Worm (Caenorhabditis elegans) whole organism, young adult: ENCODE data around the gene cah-3.
"Not testable (repeated sequence)": the region's sequence is repeated elsewhere in the genome, so short reads cannot be mapped to it uniquely, and the experiment has no call there.

Source experiments
- B0261.1 ChIP-seq: sonication (generic microtip); optimal IDR thresholded peaks from 2 replicates; lab custom pipeline; 2016; ENCODE audit warnings: mild to moderate bottlenecking, missing genetic modification characterization, moderate library complexity, missing compliant biosample characterization
- D2030.7 ChIP-seq: fragments of 200-800 bp; sonication (Bioruptor generic); IDR thresholded peaks from 2 replicates; pipeline ENCODE4 v1.3.6; 2022; ENCODE audit warnings: missing genetic modification reagents, missing genetic modification characterization, missing compliant biosample characterization
- F39B2.1 ChIP-seq: fragments of 200-800 bp; sonication (Bioruptor generic); IDR thresholded peaks from 2 replicates; pipeline ENCODE4 v1.3.6; 2022; ENCODE audit warnings: missing genetic modification reagents, missing genetic modification characterization, missing compliant biosample characterization
- F52B5.7 ChIP-seq: sonication (generic microtip); optimal IDR thresholded peaks from 2 replicates; lab custom pipeline; 2016; ENCODE audit warnings: mild to moderate bottlenecking, missing genetic modification characterization, missing compliant biosample characterization
- F57A8.1 ChIP-seq: fragments of 200-800 bp; sonication (Bioruptor generic); optimal IDR thresholded peaks from 2 replicates; lab custom pipeline; 2018; ENCODE audit warnings: mild to moderate bottlenecking, missing genetic modification characterization, moderate library complexity, missing compliant biosample characterization
- Y56A3A.18 ChIP-seq: fragments of 200-800 bp; sonication (Bioruptor generic); IDR thresholded peaks from 2 replicates; pipeline ENCODE4 v1.3.6; 2022; ENCODE audit warnings: missing genetic modification reagents, missing genetic modification characterization, missing compliant biosample characterization
- Y95B8A.8 ChIP-seq: fragments of 200-800 bp; sonication (Bioruptor generic); IDR thresholded peaks from 2 replicates; pipeline ENCODE4 v1.3.6; 2022; ENCODE audit warnings: missing genetic modification reagents, missing genetic modification characterization, missing compliant biosample characterization
- ama-1 ChIP-seq, 3 experiments: fragments of 150-350 bp in 1 of 3; sonication (generic microtip) in 2 of 3; optimal IDR thresholded peaks; 2 replicates each; lab custom pipeline; 2014 to 2018; ENCODE audit warnings: missing biosample characterization in 2 of 3, missing genetic modification characterization in 2 of 3, missing genetic modification reagents in 2 of 3
- aptf-2 ChIP-seq: fragments of 200-800 bp; sonication (Bioruptor generic); conservative IDR thresholded peaks from 2 replicates; pipeline ENCODE4 v1.3.6; 2022; ENCODE audit warnings: missing genetic modification reagents, missing genetic modification characterization, missing compliant biosample characterization
- aptf-3 ChIP-seq: fragments of 200-800 bp; sonication (Bioruptor generic); IDR thresholded peaks from 2 replicates; pipeline ENCODE4 v1.3.6; 2022; ENCODE audit warnings: missing genetic modification characterization, missing compliant biosample characterization
- bed-2 ChIP-seq: fragments of 200-800 bp; sonication (Bioruptor generic); IDR thresholded peaks from 2 replicates; pipeline ENCODE4 v1.3.6; 2022; ENCODE audit warnings: missing genetic modification reagents, missing genetic modification characterization, missing compliant biosample characterization
- ceh-91 ChIP-seq: fragments of 200-800 bp; sonication (Bioruptor generic); IDR thresholded peaks from 2 replicates; pipeline ENCODE4 v1.3.6; 2022; ENCODE audit warnings: missing genetic modification reagents, missing genetic modification characterization, missing compliant biosample characterization
- chd-7 ChIP-seq: sonication (generic microtip); optimal IDR thresholded peaks from 2 replicates; lab custom pipeline; 2016; ENCODE audit warnings: mild to moderate bottlenecking, missing genetic modification characterization, moderate library complexity, missing compliant biosample characterization
- dox-1 ChIP-seq: fragments of 200-800 bp; sonication (Bioruptor generic); IDR thresholded peaks from 2 replicates; pipeline ENCODE4 v1.3.6; 2022; ENCODE audit warnings: missing genetic modification reagents, missing genetic modification characterization, missing compliant biosample characterization
- egl-18 ChIP-seq: fragments of 200-800 bp; sonication (Bioruptor generic); IDR thresholded peaks from 2 replicates; pipeline ENCODE4 v1.3.6; 2022; ENCODE audit warnings: missing genetic modification reagents, missing genetic modification characterization, missing compliant biosample characterization
- gei-17 ChIP-seq: fragments of 200-800 bp; sonication (Bioruptor generic); optimal IDR thresholded peaks from 2 replicates; lab custom pipeline; 2018; ENCODE audit warnings: mild to moderate bottlenecking, missing genetic modification characterization, missing compliant biosample characterization
- let-607 ChIP-seq, 2 experiments: fragments of 200-800 bp in 1 of 2; sonication (Bioruptor generic) in 1 of 2; sonication (generic microtip) in 1 of 2; optimal IDR thresholded peaks; 2 replicates each; lab custom pipeline; 2016 to 2018; ENCODE audit warnings: mild to moderate bottlenecking in 2 of 2, missing compliant biosample characterization in 2 of 2, missing genetic modification characterization in 2 of 2, moderate library complexity in 2 of 2, missing genotype in 1 of 2
- lin-35 ChIP-seq, 3 experiments: fragments of 150-350 bp in 2 of 3; sonication (generic microtip) in 1 of 3; optimal IDR thresholded peaks; 2 replicates each; lab custom pipeline; 2014 to 2018; ENCODE audit warnings: missing biosample characterization in 3 of 3, missing genetic modification characterization in 3 of 3, missing genetic modification reagents in 3 of 3
- madf-3 ChIP-seq: fragments of 200-800 bp; sonication (Bioruptor generic); IDR thresholded peaks from 2 replicates; pipeline ENCODE4 v1.3.6; 2022; ENCODE audit warnings: missing genetic modification reagents, missing genetic modification characterization, missing compliant biosample characterization
- madf-6 ChIP-seq: fragments of 200-800 bp; sonication (Bioruptor generic); IDR thresholded peaks from 2 replicates; pipeline ENCODE4 v1.3.6; 2022; ENCODE audit warnings: missing genetic modification reagents, missing genetic modification characterization, missing compliant biosample characterization
- nhr-90 ChIP-seq: sonication (generic microtip); optimal IDR thresholded peaks from 2 replicates; lab custom pipeline; 2016; ENCODE audit warnings: missing genotype, mild to moderate bottlenecking, missing genetic modification characterization, missing compliant biosample characterization
- pbrm-1 ChIP-seq: fragments of 200-800 bp; sonication (Bioruptor generic); IDR thresholded peaks from 2 replicates; pipeline ENCODE4 v1.3.6; 2022; ENCODE audit warnings: missing genetic modification reagents, missing genetic modification characterization, missing compliant biosample characterization
- rec-8 ChIP-seq, 2 experiments: sonication (generic microtip); optimal IDR thresholded peaks; 2 replicates each; lab custom pipeline; 2016; ENCODE audit warnings: mild to moderate bottlenecking in 2 of 2, missing genetic modification characterization in 2 of 2, missing genetic modification reagents in 2 of 2, missing genotype in 2 of 2, missing biosample characterization in 1 of 2, missing compliant biosample characterization in 1 of 2, moderate library complexity in 1 of 2
- rpc-1 ChIP-seq, 2 experiments: fragments of 150-350 bp in 1 of 2; sonication (generic microtip) in 1 of 2; optimal IDR thresholded peaks; 2 replicates each; lab custom pipeline; 2014 to 2018; ENCODE audit warnings: missing biosample characterization in 1 of 2, missing genetic modification characterization in 1 of 2, missing genetic modification reagents in 1 of 2, missing genotype in 1 of 2
- sea-2 ChIP-seq: fragments of 200-800 bp; sonication (Bioruptor generic); IDR thresholded peaks from 2 replicates; pipeline ENCODE4 v1.3.6; 2022; ENCODE audit warnings: missing genetic modification characterization, missing compliant biosample characterization
- snpc-4 ChIP-seq, 5 experiments: fragments of 150-350 bp in 1 of 5; sonication (generic microtip) in 4 of 5; optimal IDR thresholded peaks; 2 replicates each; lab custom pipeline; 2014 to 2018; ENCODE audit warnings: missing genetic modification characterization in 5 of 5, missing biosample characterization in 3 of 5, antibody characterized with exemption in 2 of 5, mild to moderate bottlenecking in 2 of 5, missing compliant biosample characterization in 2 of 5, missing genotype in 2 of 5, moderate library complexity in 2 of 5, missing genetic modification reagents in 1 of 5
- sptf-2 ChIP-seq: fragments of 200-800 bp; sonication (Bioruptor generic); optimal IDR thresholded peaks from 2 replicates; lab custom pipeline; 2018; ENCODE audit warnings: mild to moderate bottlenecking, missing genetic modification characterization, missing compliant biosample characterization
- tbp1 ChIP-seq: fragments of 200-800 bp; sonication (Bioruptor generic); optimal IDR thresholded peaks from 2 replicates; lab custom pipeline; 2018; ENCODE audit warnings: mild to moderate bottlenecking, missing genetic modification characterization, missing compliant biosample characterization
- tbx-9 ChIP-seq: sonication (generic microtip); optimal IDR thresholded peaks from 2 replicates; lab custom pipeline; 2016; ENCODE audit warnings: borderline replicate concordance, missing genetic modification characterization, inconsistent platforms, missing compliant biosample characterization
- zfh-2 ChIP-seq: fragments of 200-800 bp; sonication (Bioruptor generic); conservative IDR thresholded peaks from 2 replicates; pipeline ENCODE4 v1.3.6; 2022; ENCODE audit warnings: missing genetic modification reagents, missing genetic modification characterization, missing compliant biosample characterization
- ztf-6 ChIP-seq: fragments of 200-800 bp; sonication (Bioruptor generic); IDR thresholded peaks from 2 replicates; pipeline ENCODE4 v1.3.6; 2022; ENCODE audit warnings: missing genetic modification reagents, missing genetic modification characterization, missing compliant biosample characterization

The cah-3 gene

ce11 chrX:16521722-16522121, 34.4 kb downstream of the cah-3 start:
- TF ChIP-seq sea-2 (GFP tag; lab: Robert Waterston, UW) (no peak), ama-1 (optimal IDR thresholded peaks at IDR 0.05; lab: Kevin White, UChicago) (no peak), ama-1 (GFP tag; optimal IDR thresholded peaks at IDR 0.05; lab: Kevin White, UChicago) (no peak), gei-17 (no peak), F57A8.1 (GFP tag; lab: Kevin White, UChicago) (no peak), let-607 (tag; optimal IDR thresholded peaks at IDR 0.05; lab: Kevin White, UChicago) (no peak)

DNA sequence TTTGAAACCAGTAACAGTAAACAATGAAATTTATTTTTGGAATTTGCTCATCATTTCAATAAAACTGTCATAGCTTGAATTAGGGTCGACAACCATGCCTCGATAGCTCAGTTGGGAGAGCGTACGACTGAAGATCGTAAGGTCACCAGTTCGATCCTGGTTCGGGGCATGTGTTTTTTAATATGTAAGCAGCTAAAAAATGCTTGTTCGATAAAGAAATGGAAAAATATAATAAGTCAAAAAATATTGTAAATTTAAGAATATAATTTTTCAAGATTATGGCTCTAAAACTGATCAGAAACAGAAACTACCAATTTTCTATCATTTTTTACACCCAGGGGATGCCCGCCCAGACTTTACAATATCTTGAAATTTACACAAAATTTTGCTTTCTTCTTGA, 36.5 kb downstream of the cah-3 start:
- TF ChIP-seq pbrm-1 (GFP tag; lab: Robert Waterston, UW) (0 out of 2 replicates have a peak, but pooled peaks have one; percentile 19), dox-1 (GFP tag; lab: Robert Waterston, UW) (0 out of 2 replicates have a peak, but pooled peaks have one; percentile 13), rpc-1 (optimal IDR thresholded peaks at IDR 0.05; lab: Kevin White, UChicago) (peak; percentile 50), rpc-1 (tag; optimal IDR thresholded peaks at IDR 0.05; lab: Kevin White, UChicago) (peak; percentile 67), B0261.1 (tag; lab: Kevin White, UChicago) (peak; percentile 41), D2030.7 (GFP tag; lab: Robert Waterston, UW) (peak; percentile 71), tbp1 (peak; percentile 73), snpc-4 (tag; optimal IDR thresholded peaks at IDR 0.05; lab: Kevin White, UChicago) (peak in 1 of 4 experiments; percentile 27)
- TF ChIP-seq snpc-4 (GFP tag; optimal IDR thresholded peaks at IDR 0.05; lab: Kevin White, UChicago), result not testable (repeated sequence)

DNA sequence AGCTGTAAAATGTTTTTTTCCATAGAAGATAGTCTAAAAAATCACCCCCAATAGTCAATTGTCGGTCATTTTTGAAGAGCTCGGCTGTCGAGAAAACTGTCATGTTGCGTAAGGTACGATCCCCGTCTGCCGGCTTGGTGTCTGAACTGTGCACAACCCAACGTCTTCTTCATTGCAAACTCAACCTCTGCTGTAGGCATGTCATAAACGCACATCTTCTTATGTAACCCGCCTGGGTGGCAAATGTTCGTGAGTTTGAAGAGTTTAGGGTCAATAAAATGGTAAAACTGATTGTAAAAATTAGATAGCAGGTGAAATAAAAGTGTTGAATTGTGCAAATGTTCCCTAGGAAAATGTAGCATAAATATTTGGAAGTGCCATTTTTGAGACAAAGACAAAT, 37.0 kb downstream of the cah-3 start:
- TF ChIP-seq sptf-2 (GFP tag; lab: Kevin White, UChicago) (no peak), ceh-91 (GFP tag; lab: Robert Waterston, UW) (no peak), lin-35 (GFP tag; optimal IDR thresholded peaks at IDR 0.05; lab: Kevin White, UChicago) (no peak), nhr-90 (tag; lab: Kevin White, UChicago) (no peak), rec-8 (tag; optimal IDR thresholded peaks at IDR 0.05; lab: Kevin White, UChicago) (no peak), F52B5.7 (tag; lab: Kevin White, UChicago) (no peak), F39B2.1 (no peak), pbrm-1 (GFP tag; lab: Robert Waterston, UW) (no peak), chd-7 (tag; lab: Kevin White, UChicago) (no peak), bed-2 (GFP tag; lab: Robert Waterston, UW) (no peak), egl-18 (GFP tag; lab: Robert Waterston, UW) (no peak), ztf-6 (GFP tag; lab: Robert Waterston, UW) (no peak), Y95B8A.8 (GFP tag; lab: Robert Waterston, UW) (no peak), madf-3 (GFP tag; lab: Robert Waterston, UW) (no peak), aptf-2 (GFP tag; lab: Robert Waterston, UW) (no peak), tbx-9 (tag; lab: Kevin White, UChicago) (no peak)

- TF ChIP-seq zfh-2 (GFP tag; lab: Robert Waterston, UW) (peak; percentile 57; the same call in 1 of the 2 replicates), madf-6 (GFP tag; lab: Robert Waterston, UW) (no peak), aptf-3 (GFP tag; lab: Robert Waterston, UW) (0 out of 2 replicates have a peak, but pooled peaks have one; percentile 9), Y56A3A.18 (no peak)
Observed at ce11 chrX:16525632-16526031, 38.4 kb downstream of the cah-3 start.
